Worm (Caenorhabditis elegans): ENCODE results near the gene rtfo-1.

The rtfo-1 gene

ce11 chrV:9629114-9629513, 46.7 kb upstream of the rtfo-1 start, which contains the start of gene idpc-3:
TSS of gene idpc-3 (minus strand) at chrV:9629214.
- no peak for TF ChIP-seq aly-2 (tag; optimal IDR thresholded peaks at IDR 0.05)
- TF ChIP-seq ztf-11 (tag; optimal IDR thresholded peaks at IDR 0.05) = no peak
- no peak for TF ChIP-seq unc-62 (GFP tag; optimal IDR thresholded peaks at IDR 0.05)
- TF ChIP-seq nhr-10 (tag; optimal IDR thresholded peaks at IDR 0.05) = no peak
- TF ChIP-seq ztf-1 (GFP tag; conservative IDR thresholded peaks at IDR 0.05) = no peak
- no peak for TF ChIP-seq ama-1 (optimal IDR thresholded peaks at IDR 0.05)
- TF ChIP-seq dmd-4 (tag; optimal IDR thresholded peaks at IDR 0.05) = no peak
- TF ChIP-seq lsy-2 (tag; optimal IDR thresholded peaks at IDR 0.05) = no peak
- no peak for TF ChIP-seq fos-1 (tag; optimal IDR thresholded peaks at IDR 0.05)
- no peak for TF ChIP-seq blmp-1 (tag; optimal IDR thresholded peaks at IDR 0.05; ENCODE audit: insufficient read depth)
- TF ChIP-seq mdl-1 (tag; optimal IDR thresholded peaks at IDR 0.05) = no peak
- no peak for TF ChIP-seq F13H6.1 (tag; optimal IDR thresholded peaks at IDR 0.05)
- no peak for TF ChIP-seq gmeb-1 (tag; optimal IDR thresholded peaks at IDR 0.05)
- TF ChIP-seq lin-11 (tag; optimal IDR thresholded peaks at IDR 0.05) = no peak
- no peak for TF ChIP-seq ztf-4 (tag; optimal IDR thresholded peaks at IDR 0.05)
- TF ChIP-seq sma-3 (GFP tag; optimal IDR thresholded peaks at IDR 0.05) = no peak
- no peak for TF ChIP-seq skn-1 (tag; optimal IDR thresholded peaks at IDR 0.05)
- no peak for TF ChIP-seq nhr-6 (tag; optimal IDR thresholded peaks at IDR 0.05)
- no peak for TF ChIP-seq nhr-12 (tag; optimal IDR thresholded peaks at IDR 0.05)

ce11 chrV:9628603-9629002, 46.2 kb upstream of the rtfo-1 start:
- TF ChIP-seq skn-1 (tag; optimal IDR thresholded peaks at IDR 0.05) (no peak), nhr-12 (tag; optimal IDR thresholded peaks at IDR 0.05) (no peak), ZK546.5 (tag; optimal IDR thresholded peaks at IDR 0.05) (no peak), mdl-1 (tag; optimal IDR thresholded peaks at IDR 0.05) (no peak), sma-9 (GFP tag; optimal IDR thresholded peaks at IDR 0.05) (no peak), sma-9 (tag; optimal IDR thresholded peaks at IDR 0.05) (no peak), alr-1 (tag; optimal IDR thresholded peaks at IDR 0.05) (no peak), ceh-16 (tag; optimal IDR thresholded peaks at IDR 0.05) (no peak), elt-3 (tag; optimal IDR thresholded peaks at IDR 0.05) (no peak), R02D3.7 (tag; optimal IDR thresholded peaks at IDR 0.05) (no peak), sma-3 (GFP tag; optimal IDR thresholded peaks at IDR 0.05) (no peak)

ce11 chrV:9625604-9626446, 43.4 kb upstream of the rtfo-1 start, which contains the start of gene T06E4.7:
TSS of gene T06E4.7 (plus strand) at chrV:9626396.
- TF ChIP-seq lin-39 (tag; optimal IDR thresholded peaks at IDR 0.05) (no peak), alr-1 (tag; optimal IDR thresholded peaks at IDR 0.05) (no peak), sma-3 (GFP tag; optimal IDR thresholded peaks at IDR 0.05) (no peak), lsy-2 (tag; optimal IDR thresholded peaks at IDR 0.05) (no peak), elt-1 (tag; optimal IDR thresholded peaks at IDR 0.05) (no peak), R02D3.7 (tag; optimal IDR thresholded peaks at IDR 0.05) (no peak), unc-62 (GFP tag; optimal IDR thresholded peaks at IDR 0.05) (no peak), nhr-25 (tag; optimal IDR thresholded peaks at IDR 0.05) (no peak), nhr-6 (tag; optimal IDR thresholded peaks at IDR 0.05) (no peak), ztf-1 (GFP tag; conservative IDR thresholded peaks at IDR 0.05) (no peak), snpc-4 (tag; optimal IDR thresholded peaks at IDR 0.05) (no peak), ama-1 (optimal IDR thresholded peaks at IDR 0.05) (no peak), aly-2 (tag; optimal IDR thresholded peaks at IDR 0.05) (no peak), sma-9 (GFP tag; optimal IDR thresholded peaks at IDR 0.05) (no peak), sma-9 (tag; optimal IDR thresholded peaks at IDR 0.05) (no peak), nhr-77 (tag; optimal IDR thresholded peaks at IDR 0.05) (no peak), skn-1 (tag; optimal IDR thresholded peaks at IDR 0.05) (no peak), unc-55 (GFP tag; optimal IDR thresholded peaks at IDR 0.05) (no peak)

- TF ChIP-seq ama-1 (optimal IDR thresholded peaks at IDR 0.05) (no peak), lin-13 (GFP tag; optimal IDR thresholded peaks at IDR 0.05) (no peak), nhr-237 (tag; optimal IDR thresholded peaks at IDR 0.05) (no peak), nhr-77 (tag; optimal IDR thresholded peaks at IDR 0.05) (no peak), mbf-1 (tag; optimal IDR thresholded peaks at IDR 0.05) (no peak), ztf-1 (GFP tag; conservative IDR thresholded peaks at IDR 0.05) (no peak), nhr-10 (tag; optimal IDR thresholded peaks at IDR 0.05) (no peak), dmd-4 (tag; optimal IDR thresholded peaks at IDR 0.05) (no peak), elt-1 (tag; optimal IDR thresholded peaks at IDR 0.05) (no peak), zag-1 (tag; optimal IDR thresholded peaks at IDR 0.05) (no peak), sma-9 (GFP tag; optimal IDR thresholded peaks at IDR 0.05) (no peak), sma-9 (tag; optimal IDR thresholded peaks at IDR 0.05) (no peak)
Measured at ce11 chrV:9625122-9625521, 42.7 kb upstream of the rtfo-1 start, which contains the start of gene idpc-4. TSS of gene idpc-4 (plus strand) at chrV:9625422.
